Worm (Caenorhabditis elegans) whole organism, L2 larva: ENCODE results near the gene Y39B6A.25.

ENCODE experiments used
- ZK546.5 ChIP-seq: sonication (generic microtip); optimal IDR thresholded peaks from 2 replicates; lab custom pipeline; 2017; ENCODE audit warnings: missing biosample characterization, missing genetic modification characterization
- elt-3 ChIP-seq: sonication (generic microtip); optimal IDR thresholded peaks from 2 replicates; lab custom pipeline; 2017; ENCODE audit warnings: missing biosample characterization, missing genetic modification characterization
- nhr-10 ChIP-seq: sonication (generic microtip); optimal IDR thresholded peaks from 2 replicates; lab custom pipeline; 2017; ENCODE audit warnings: missing biosample characterization, missing genetic modification characterization
- nhr-12 ChIP-seq: fragments of 150-350 bp; optimal IDR thresholded peaks from 2 replicates; lab custom pipeline; 2014; ENCODE audit warnings: missing biosample characterization, missing genetic modification characterization
- nhr-23 ChIP-seq: fragments of 150-350 bp; optimal IDR thresholded peaks from 2 replicates; lab custom pipeline; 2014; ENCODE audit warnings: missing biosample characterization, missing genetic modification reagents, missing genetic modification characterization
- nhr-77 ChIP-seq: fragments of 150-350 bp; optimal IDR thresholded peaks from 2 replicates; lab custom pipeline; 2014; ENCODE audit warnings: missing biosample characterization, missing genetic modification characterization
- unc-55 ChIP-seq: fragments of 150-350 bp; sonication (generic microtip); optimal IDR thresholded peaks from 3 replicates; lab custom pipeline; 2014; ENCODE audit warnings: missing biosample characterization, missing genetic modification reagents, missing genetic modification characterization
- ztf-11 ChIP-seq: sonication (generic microtip); optimal IDR thresholded peaks from 2 replicates; lab custom pipeline; 2017; ENCODE audit warnings: missing biosample characterization, missing genetic modification characterization
- ztf-4 ChIP-seq: fragments of 150-350 bp; optimal IDR thresholded peaks from 2 replicates; lab custom pipeline; 2014; ENCODE audit warnings: missing biosample characterization, missing genetic modification characterization

ce11 chrV:19037222-19037621 is 11.0 kb downstream of the Y39B6A.25 start, which contains the start of gene asp-17:
- TF ChIP-seq ZK546.5 (no peak), ztf-11 (tag; lab: Kevin White, UChicago) (no peak), unc-55 (no peak), elt-3 (tag; lab: Kevin White, UChicago) (no peak), nhr-12 (tag; lab: Kevin White, UChicago) (no peak), nhr-10 (no peak), nhr-77 (tag; lab: Kevin White, UChicago) (no peak), nhr-23 (tag; lab: Kevin White, UChicago) (no peak), ztf-4 (tag; lab: Kevin White, UChicago) (no peak)
